Fruit fly (Drosophila melanogaster) whole organism, larva: ENCODE measurements around the gene CG7632.

ENCODE experiments used
- noc ChIP-seq: fragments of 200-800 bp; sonication (Bioruptor generic); optimal IDR thresholded peaks from 3 replicates; lab custom pipeline; 2019; ENCODE audit warnings: missing biosample characterization, mild to moderate bottlenecking, missing genetic modification characterization, moderate library complexity

CG7632 gene

dm6 chr3L:21347197-21347831 lies 42.8 kb downstream of the CG7632 start:
- TF ChIP-seq noc (tag; lab: Kevin White, UChicago) = no peak

- no peak for TF ChIP-seq noc (tag; lab: Kevin White, UChicago)
These were observed 44.5 kb downstream of the CG7632 start, which contains the start of gene ebd2 for dm6 chr3L:21348983-21349432. Gene ebd2, minus strand, starts transcription at chr3L:21349288.
